Fruit fly (Drosophila melanogaster): Measurements from ENCODE around the gene Ptpmeg.

Gene Ptpmeg

DNA sequence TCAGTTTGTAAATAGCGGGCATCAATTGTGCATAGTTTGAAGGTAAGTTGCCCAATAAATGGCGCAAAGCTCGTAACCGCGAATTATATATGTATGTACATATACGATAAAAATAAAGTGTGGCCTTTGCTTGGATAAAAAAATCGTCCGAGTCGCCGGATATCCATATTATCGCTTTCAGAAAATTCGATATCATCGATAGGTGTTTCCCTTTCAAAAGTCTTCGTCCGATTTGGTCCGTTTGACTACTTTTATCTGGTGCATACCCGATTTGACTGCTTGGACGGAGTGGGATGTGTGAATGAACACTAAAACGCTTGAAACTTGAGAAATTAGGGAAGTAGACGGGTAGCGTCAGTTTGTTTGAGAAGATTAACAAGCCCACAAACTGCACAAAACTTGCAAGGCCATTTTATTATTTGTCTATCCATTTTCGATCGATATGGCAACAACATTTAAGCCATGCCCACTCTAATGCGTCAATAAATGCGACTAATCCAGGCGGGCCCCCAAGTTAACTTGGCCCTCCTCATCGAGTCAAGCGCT lies 1.3 kb downstream of the Ptpmeg start (continued):
- no peak for TF ChIP-seq gcm (GFP tag; optimal IDR thresholded peaks at IDR 0.05)
- no peak for TF ChIP-seq HLH54F (GFP tag; optimal IDR thresholded peaks at IDR 0.05)
- TF ChIP-seq CG10959 (GFP tag; IDR thresholded peaks at IDR 0.05) = no peak
- no peak for TF ChIP-seq disco-r (GFP tag; optimal IDR thresholded peaks at IDR 0.05)
- TF ChIP-seq gro (GFP tag; optimal IDR thresholded peaks at IDR 0.05) = peak; percentile 15
- peak; percentile 41; the same call in 1 of the 2 replicates for TF ChIP-seq onecut (GFP tag; IDR thresholded peaks at IDR 0.05)
- no peak for TF ChIP-seq so (GFP tag; IDR thresholded peaks at IDR 0.05)
- no peak for TF ChIP-seq D (optimal IDR thresholded peaks at IDR 0.05)
- no peak for TF ChIP-seq D (GFP tag; optimal IDR thresholded peaks at IDR 0.05)
- no peak for TF ChIP-seq Sry-β (GFP tag; optimal IDR thresholded peaks at IDR 0.05)
- no peak for TF ChIP-seq hth (optimal IDR thresholded peaks at IDR 0.05)
- TF ChIP-seq al (GFP tag; IDR thresholded peaks at IDR 0.05) = no peak
- TF ChIP-seq tx (GFP tag; optimal IDR thresholded peaks at IDR 0.05) = no peak
- TF ChIP-seq CG7987 (GFP tag; optimal IDR thresholded peaks at IDR 0.05) = peak; percentile 27
- TF ChIP-seq zen2 (GFP tag; IDR thresholded peaks at IDR 0.05; ENCODE audit: partially characterized antibody) = no peak; the same call in 2 of the 3 replicates
- no peak for TF ChIP-seq Spps (tag; optimal IDR thresholded peaks at IDR 0.05)
- no peak for TF ChIP-seq ind (GFP tag; optimal IDR thresholded peaks at IDR 0.05)
- TF ChIP-seq nerfin-2 (GFP tag; IDR thresholded peaks at IDR 0.05; ENCODE audit: partially characterized antibody) = no peak
- TF ChIP-seq CG6791 (GFP tag; IDR thresholded peaks at IDR 0.05; ENCODE audit: partially characterized antibody) = peak; percentile 35; the same call in 1 of the 3 replicates
- no peak for TF ChIP-seq tll (GFP tag; optimal IDR thresholded peaks at IDR 0.05)
- no peak for TF ChIP-seq CG12219 (GFP tag; optimal IDR thresholded peaks at IDR 0.05)
- peak; percentile 71 for TF ChIP-seq Dref (GFP tag; IDR thresholded peaks at IDR 0.05)
- peak; percentile 22 for TF ChIP-seq CG10147 (GFP tag; optimal IDR thresholded peaks at IDR 0.05)
- TF ChIP-seq fd3F (GFP tag; optimal IDR thresholded peaks at IDR 0.05) = no peak
- TF ChIP-seq CoRest (tag; optimal IDR thresholded peaks at IDR 0.05) = peak; percentile 3
- TF ChIP-seq Hand (GFP tag; optimal IDR thresholded peaks at IDR 0.05) = no peak
- TF ChIP-seq NfI (GFP tag; optimal IDR thresholded peaks at IDR 0.05) = peak; percentile 43
- no peak for TF ChIP-seq CG6254 (GFP tag; optimal IDR thresholded peaks at IDR 0.05)
- TF ChIP-seq nerfin-1 (tag; optimal IDR thresholded peaks at IDR 0.05) = no peak
- no peak for TF ChIP-seq dan (GFP tag; IDR thresholded peaks at IDR 0.05)
- TF ChIP-seq CG7928 (GFP tag; optimal IDR thresholded peaks at IDR 0.05) = no peak
- TF ChIP-seq Optix (GFP tag; IDR thresholded peaks at IDR 0.05) = no peak
- TF ChIP-seq dmrt99B (tag; optimal IDR thresholded peaks at IDR 0.05) = no peak
- TF ChIP-seq TFAM (GFP tag; optimal IDR thresholded peaks at IDR 0.05) = no peak
- TF ChIP-seq NFAT (GFP tag; IDR thresholded peaks at IDR 0.05) = no peak
- peak; percentile 59 for TF ChIP-seq E2f2 (GFP tag; IDR thresholded peaks at IDR 0.05)
- no peak for TF ChIP-seq zen (tag; optimal IDR thresholded peaks at IDR 0.05)
- TF ChIP-seq CG2116 (GFP tag; optimal IDR thresholded peaks at IDR 0.05) = peak; percentile 57
- TF ChIP-seq CG17385 (GFP tag; optimal IDR thresholded peaks at IDR 0.05) = peak; percentile 4
- TF ChIP-seq Dek (tag; optimal IDR thresholded peaks at IDR 0.05) = no peak
- no peak for TF ChIP-seq oc (tag; optimal IDR thresholded peaks at IDR 0.05)
- no peak for TF ChIP-seq Hsf (GFP tag; optimal IDR thresholded peaks at IDR 0.05)
- peak; percentile 3 for TF ChIP-seq sens (GFP tag)
- TF ChIP-seq lmd (GFP tag; IDR thresholded peaks at IDR 0.05) = no peak
- no peak for TF ChIP-seq Atf6 (GFP tag; IDR thresholded peaks at IDR 0.05)
- TF ChIP-seq CG4617 (GFP tag; optimal IDR thresholded peaks at IDR 0.05; ENCODE audit: borderline replicate concordance) = no peak
- TF ChIP-seq CG10366 (GFP tag; IDR thresholded peaks at IDR 0.05) = no peak
- TF ChIP-seq CG31441 (GFP tag; IDR thresholded peaks at IDR 0.05) = no peak
- TF ChIP-seq row (GFP tag; IDR thresholded peaks at IDR 0.05) = no peak; the same call in 2 of the 3 replicates
- TF ChIP-seq CG16779 (GFP tag; IDR thresholded peaks at IDR 0.05) = no peak
- no peak for TF ChIP-seq Usf (GFP tag; optimal IDR thresholded peaks at IDR 0.05)

Measured in whole organism, embryonic.